Worm (Caenorhabditis elegans) whole organism, midembryonic: ENCODE data around the gene msi-1.

Experiments
- cog-1 ChIP-seq: sonication (generic microtip); optimal IDR thresholded peaks from 2 replicates; lab custom pipeline; 2016; ENCODE audit warnings: missing genetic modification characterization, missing compliant biosample characterization
- flt-1 ChIP-seq: fragments of 200-800 bp; sonication (Bioruptor generic); IDR thresholded peaks from 2 replicates; pipeline ENCODE4 v1.3.6; 2022; ENCODE audit warnings: missing genetic modification characterization, missing compliant biosample characterization
- klf-2 ChIP-seq: fragments of 200-800 bp; sonication (Bioruptor generic); conservative IDR thresholded peaks from 2 replicates; pipeline ENCODE4 v1.3.6; 2022; ENCODE audit warnings: missing genetic modification reagents, missing genetic modification characterization, missing compliant biosample characterization
- med-1 ChIP-seq: sonication (generic microtip); optimal IDR thresholded peaks from 2 replicates; lab custom pipeline; 2017; ENCODE audit warnings: missing genetic modification characterization, mild to moderate bottlenecking, missing compliant biosample characterization, antibody characterized with exemption, missing genetic modification reagents; ENCODE audit not compliant: insufficient read depth
- ref-1 ChIP-seq: fragments of 200-800 bp; sonication (Bioruptor generic); conservative IDR thresholded peaks from 2 replicates; pipeline ENCODE4 v1.3.6; 2022; ENCODE audit warnings: missing genetic modification reagents, missing genetic modification characterization, missing compliant biosample characterization
- ztf-23 ChIP-seq: fragments of 200-800 bp; sonication (Bioruptor generic); IDR thresholded peaks from 2 replicates; pipeline ENCODE4 v1.3.6; 2022; ENCODE audit warnings: missing genetic modification reagents, missing genetic modification characterization, missing compliant biosample characterization
- ztf-29 ChIP-seq: fragments of 200-800 bp; sonication (Bioruptor generic); IDR thresholded peaks from 2 replicates; pipeline ENCODE4 v1.3.6; 2022; ENCODE audit warnings: missing genetic modification reagents, missing genetic modification characterization, missing compliant biosample characterization

DNA sequence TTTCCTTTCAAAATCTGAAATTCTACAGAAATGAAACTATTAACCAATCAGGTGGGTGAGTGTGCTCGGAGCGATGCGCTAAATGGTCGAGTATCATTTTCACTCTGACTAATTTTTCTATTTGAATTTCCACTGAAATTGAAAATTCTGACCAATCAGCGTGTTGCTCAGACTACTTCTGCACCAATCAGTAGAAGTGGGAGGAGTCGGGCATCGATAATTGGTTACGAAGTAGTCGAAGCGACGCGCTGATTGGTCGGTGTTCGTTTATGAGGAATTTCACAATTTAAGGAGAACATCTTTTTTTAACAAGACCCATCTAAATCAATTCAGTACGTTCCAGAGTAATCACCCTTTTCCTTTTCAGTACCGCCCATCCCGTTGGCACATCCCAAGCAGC is 33.0 kb upstream of the msi-1 start:
- TF ChIP-seq med-1 (GFP tag; lab: Kevin White, UChicago) (no peak), ref-1 (GFP tag; lab: Robert Waterston, UW) (no peak), cog-1 (tag; lab: Kevin White, UChicago) (no peak), ztf-29 (GFP tag; lab: Robert Waterston, UW) (no peak), flt-1 (GFP tag; lab: Robert Waterston, UW) (no peak), ztf-23 (GFP tag; lab: Robert Waterston, UW) (no peak), klf-2 (GFP tag; lab: Robert Waterston, UW) (no peak)
